Fruit fly (Drosophila melanogaster): ENCODE data around the gene CG43054.

CG43054 gene

DNA sequence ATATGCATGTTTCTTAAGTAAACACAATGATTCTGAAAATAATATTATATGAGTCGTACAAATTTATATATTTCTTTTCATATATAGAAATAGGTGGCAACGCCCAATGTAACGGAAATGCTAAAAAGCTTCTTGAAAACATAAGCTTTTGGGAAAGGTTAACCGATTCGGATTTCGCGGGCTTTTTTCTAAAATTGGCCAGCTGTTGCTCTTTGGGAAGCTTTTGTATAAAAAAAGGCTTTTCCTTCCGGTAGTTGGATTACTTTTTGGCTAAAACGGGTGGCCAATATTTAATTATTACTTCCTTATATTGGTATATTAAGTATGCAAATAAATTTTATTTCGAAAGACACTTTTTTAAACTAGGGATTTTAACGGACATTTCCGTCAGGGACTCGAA, 33.6 kb upstream of the CG43054 start:
- TF ChIP-seq Mio (GFP tag; optimal IDR thresholded peaks at IDR 0.05): no peak
- TF ChIP-seq br (GFP tag; optimal IDR thresholded peaks at IDR 0.05): no peak
- TF ChIP-seq h (GFP tag; optimal IDR thresholded peaks at IDR 0.05): no peak
- no peak for TF ChIP-seq woc (GFP tag; optimal IDR thresholded peaks at IDR 0.05)
- TF ChIP-seq foxo (GFP tag; optimal IDR thresholded peaks at IDR 0.05): no peak
- no peak for TF ChIP-seq Hr83 (GFP tag; optimal IDR thresholded peaks at IDR 0.05; ENCODE audit: poor library complexity, severe bottlenecking)

DNA sequence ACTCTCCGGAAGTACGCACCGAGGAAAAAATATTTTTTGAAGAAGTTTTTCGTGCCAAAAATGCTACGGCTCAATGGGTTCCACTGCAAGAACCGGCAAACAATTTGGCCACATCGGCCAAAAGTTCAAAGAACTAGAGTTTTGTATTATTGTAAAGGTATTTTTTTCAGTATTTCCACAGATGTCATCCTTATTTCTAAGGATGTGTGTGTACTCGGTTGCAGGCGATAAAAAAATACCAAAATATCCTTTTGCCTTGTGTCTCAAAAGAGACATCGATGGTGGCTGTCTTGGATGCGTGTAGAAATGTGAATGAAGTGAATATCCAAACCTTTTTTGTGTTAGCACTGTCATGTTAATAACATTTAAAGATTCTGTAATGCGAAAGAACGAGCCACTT, 24.5 kb upstream of the CG43054 start:
- TF ChIP-seq CrebA (GFP tag; optimal IDR thresholded peaks at IDR 0.05; ENCODE audit: borderline replicate concordance): no peak
- TF ChIP-seq jim (GFP tag; optimal IDR thresholded peaks at IDR 0.05): no peak
- no peak for TF ChIP-seq fru (GFP tag; optimal IDR thresholded peaks at IDR 0.05)
- no peak for TF ChIP-seq Sp1 (GFP tag; optimal IDR thresholded peaks at IDR 0.05)
- TF ChIP-seq dsf (GFP tag; optimal IDR thresholded peaks at IDR 0.05; ENCODE audit: borderline replicate concordance): no peak

DNA sequence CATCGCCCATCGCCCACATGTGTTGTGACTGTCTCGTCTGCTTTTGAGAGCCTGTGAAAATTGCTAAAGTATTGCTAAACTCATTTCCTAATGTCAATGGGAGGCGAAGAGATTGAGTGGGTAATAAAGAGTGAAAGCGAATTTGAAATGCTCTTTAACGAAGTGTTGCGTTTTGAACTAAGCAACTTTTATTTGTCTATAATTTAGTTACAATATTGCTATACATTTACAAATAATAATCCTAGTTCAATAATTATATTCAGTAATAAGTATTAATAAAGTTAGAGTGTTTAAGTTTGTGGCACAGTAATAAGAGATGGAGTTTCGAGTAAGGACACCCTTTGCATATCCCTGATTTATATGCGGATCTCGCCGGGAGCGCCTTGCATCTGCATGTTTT, 12.2 kb upstream of the CG43054 start:
- TF ChIP-seq br (GFP tag; optimal IDR thresholded peaks at IDR 0.05): no peak

DNA sequence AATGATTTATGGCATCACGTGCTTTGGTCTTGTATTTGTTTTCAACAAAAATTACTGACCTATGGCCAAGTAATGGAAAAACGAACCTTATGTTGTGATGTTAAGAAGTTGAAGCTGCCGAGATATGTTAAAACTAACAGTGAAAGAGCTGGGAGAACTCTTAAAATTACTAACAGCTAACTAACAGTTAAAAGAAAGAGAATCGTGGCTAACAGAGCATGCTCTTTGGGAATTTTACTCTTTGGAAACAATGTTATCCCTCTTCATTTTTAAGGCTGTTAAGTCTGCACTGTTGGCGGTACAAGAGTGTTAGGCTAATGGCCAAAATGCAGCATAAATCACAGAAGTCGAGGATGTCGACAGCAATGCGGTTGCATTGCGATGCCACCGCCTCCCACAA, 6.5 kb upstream of the CG43054 start:
- TF ChIP-seq dl (GFP tag; optimal IDR thresholded peaks at IDR 0.05; ENCODE audit: insufficient read depth in 1 of 2, partially characterized antibody in 2 of 2) (no peak), ey (GFP tag; optimal IDR thresholded peaks at IDR 0.05) (no peak), h (GFP tag; optimal IDR thresholded peaks at IDR 0.05) (no peak), Vsx2 (GFP tag; optimal IDR thresholded peaks at IDR 0.05; ENCODE audit: partially characterized antibody) (no peak), Hr78 (GFP tag; optimal IDR thresholded peaks at IDR 0.05) (no peak), foxo (GFP tag; optimal IDR thresholded peaks at IDR 0.05) (no peak), Jra (GFP tag; optimal IDR thresholded peaks at IDR 0.05) (no peak), Rel (GFP tag; optimal IDR thresholded peaks at IDR 0.05) (no peak), Rel (tag; optimal IDR thresholded peaks at IDR 0.05) (no peak), sv (GFP tag; optimal IDR thresholded peaks at IDR 0.05) (no peak), pan (optimal IDR thresholded peaks at IDR 0.05) (no peak), Sp1 (GFP tag; optimal IDR thresholded peaks at IDR 0.05) (no peak)

DNA sequence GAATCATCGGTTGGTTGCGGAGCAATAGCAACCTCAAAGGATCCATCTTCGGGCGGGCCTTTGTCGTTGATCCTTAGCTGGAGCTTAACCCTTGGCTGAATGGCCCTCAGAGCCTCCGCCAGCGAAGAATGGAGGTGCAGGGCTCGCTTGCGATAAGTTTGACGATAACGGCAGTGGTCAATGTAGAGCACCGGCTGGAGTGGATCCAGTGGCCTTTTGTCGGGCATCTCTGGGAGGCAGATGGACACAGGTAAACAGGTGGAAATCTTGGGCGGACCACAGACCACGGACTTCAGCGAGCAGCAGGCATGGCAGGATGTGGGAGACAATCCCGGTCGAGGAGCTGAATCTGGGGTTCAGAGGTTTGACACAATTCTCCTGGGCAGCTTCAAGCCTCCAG, 1.7 kb upstream of the CG43054 start, which contains the start of gene CG15147:
CG15147 (minus strand) TSS at position 390 of the 400 bp plus-strand sequence.
- TF ChIP-seq OdsH (GFP tag; optimal IDR thresholded peaks at IDR 0.05) (no peak), Myc (optimal IDR thresholded peaks at IDR 0.05) (no peak), Hr83 (GFP tag; optimal IDR thresholded peaks at IDR 0.05; ENCODE audit: poor library complexity, severe bottlenecking) (no peak), psq (GFP tag; optimal IDR thresholded peaks at IDR 0.05) (no peak), foxo (GFP tag; optimal IDR thresholded peaks at IDR 0.05) (no peak), tai (GFP tag; optimal IDR thresholded peaks at IDR 0.05) (no peak)

DNA sequence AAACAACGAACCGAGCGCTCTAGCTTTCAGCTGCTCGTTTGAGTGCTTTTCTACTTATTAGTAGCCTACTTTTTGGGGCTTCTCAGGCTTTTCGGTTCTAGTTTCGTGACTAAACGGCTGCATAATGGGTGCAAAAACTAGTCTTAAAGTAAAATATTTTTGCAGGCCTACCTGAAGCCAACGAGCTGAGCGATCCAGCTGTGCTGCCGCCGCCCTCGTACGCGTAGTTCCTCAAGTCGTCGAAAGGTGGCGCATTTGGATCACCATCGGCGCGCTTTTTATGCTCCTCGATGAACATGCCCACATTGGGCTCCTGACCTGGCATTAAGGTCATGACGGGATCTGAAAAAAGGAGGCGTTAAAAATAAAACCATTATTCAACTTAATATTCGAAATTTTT, 23.2 kb downstream of the CG43054 start:
- no peak for TF ChIP-seq Abd-B (GFP tag; optimal IDR thresholded peaks at IDR 0.05)
- no peak for TF ChIP-seq OdsH (GFP tag; optimal IDR thresholded peaks at IDR 0.05)
- no peak for TF ChIP-seq woc (GFP tag; optimal IDR thresholded peaks at IDR 0.05)
- no peak for TF ChIP-seq CG32264 (GFP tag; optimal IDR thresholded peaks at IDR 0.05)
- TF ChIP-seq Sp1 (GFP tag; optimal IDR thresholded peaks at IDR 0.05): no peak
- TF ChIP-seq tai (GFP tag; optimal IDR thresholded peaks at IDR 0.05): no peak
- TF ChIP-seq fru (GFP tag; optimal IDR thresholded peaks at IDR 0.05): no peak
- no peak for TF ChIP-seq Mio (GFP tag; optimal IDR thresholded peaks at IDR 0.05)
- TF ChIP-seq Hr78 (GFP tag; optimal IDR thresholded peaks at IDR 0.05): no peak
- no peak for TF ChIP-seq sage (GFP tag; optimal IDR thresholded peaks at IDR 0.05)
- no peak for TF ChIP-seq CrebA (GFP tag; optimal IDR thresholded peaks at IDR 0.05; ENCODE audit: borderline replicate concordance)
- TF ChIP-seq dl (GFP tag; optimal IDR thresholded peaks at IDR 0.05; ENCODE audit: insufficient read depth in 1 of 2, partially characterized antibody in 2 of 2): no peak
- no peak for TF ChIP-seq Jra (GFP tag; optimal IDR thresholded peaks at IDR 0.05)
- no peak for TF ChIP-seq Dif (GFP tag; optimal IDR thresholded peaks at IDR 0.05; ENCODE audit: partially characterized antibody)
- no peak for TF ChIP-seq GATAd (GFP tag; optimal IDR thresholded peaks at IDR 0.05)
- TF ChIP-seq h (GFP tag; optimal IDR thresholded peaks at IDR 0.05): no peak
- no peak for TF ChIP-seq jim (GFP tag; optimal IDR thresholded peaks at IDR 0.05)
- TF ChIP-seq pan (optimal IDR thresholded peaks at IDR 0.05): no peak

Measured in whole organism, wandering third instar larva.